Fruit fly (Drosophila melanogaster) whole organism, embryonic: Measurements from ENCODE around the gene Mst36Fb.

Experiments used
- CG10654 ChIP-seq: fragments of 200-800 bp; sonication (Bioruptor generic); optimal IDR thresholded peaks from 2 replicates; lab custom pipeline; 2016; ENCODE audit warnings: missing biosample characterization, missing genetic modification characterization
- CG11723 ChIP-seq: fragments of 200-800 bp; sonication (Bioruptor generic); optimal IDR thresholded peaks from 2 replicates; lab custom pipeline; 2017; ENCODE audit warnings: missing biosample characterization, mild to moderate bottlenecking, missing genetic modification characterization
- CG1647 ChIP-seq: fragments of 200-800 bp; sonication (Bioruptor generic); optimal IDR thresholded peaks from 3 replicates; lab custom pipeline; 2016; ENCODE audit warnings: missing biosample characterization, missing genetic modification characterization
- CG18476 ChIP-seq: fragments of 200-800 bp; sonication (Bioruptor generic); optimal IDR thresholded peaks from 2 replicates; lab custom pipeline; 2016; ENCODE audit warnings: missing biosample characterization, mild to moderate bottlenecking, missing genetic modification characterization
- CG18599 ChIP-seq: fragments of 200-800 bp; sonication (Bioruptor generic); optimal IDR thresholded peaks from 3 replicates; lab custom pipeline; 2017; ENCODE audit warnings: missing biosample characterization, missing genetic modification characterization, mild to moderate bottlenecking, moderate library complexity, missing genetic modification reagents
- CG31365 ChIP-seq: fragments of 200-800 bp; sonication (Bioruptor generic); optimal IDR thresholded peaks from 2 replicates; lab custom pipeline; 2018; ENCODE audit warnings: missing biosample characterization, mild to moderate bottlenecking, missing genetic modification characterization
- CG33213 ChIP-seq: fragments of 200-800 bp; sonication (Bioruptor generic); optimal IDR thresholded peaks from 3 replicates; lab custom pipeline; 2016; ENCODE audit warnings: missing biosample characterization, missing genetic modification characterization
- CG3407 ChIP-seq: fragments of 200-800 bp; sonication (Bioruptor generic); optimal IDR thresholded peaks from 2 replicates; lab custom pipeline; 2018; ENCODE audit warnings: missing biosample characterization, mild to moderate bottlenecking, missing genetic modification characterization
- CG3847 ChIP-seq: fragments of 200-800 bp; sonication (Bioruptor generic); IDR thresholded peaks from 2 replicates; pipeline ENCODE4 v1.3.6; 2022; ENCODE audit warnings: missing biosample characterization, missing genetic modification characterization
- CG4282 ChIP-seq: fragments of 200-800 bp; sonication (Bioruptor generic); optimal IDR thresholded peaks from 2 replicates; lab custom pipeline; 2016; ENCODE audit warnings: missing biosample characterization, missing genetic modification characterization
- CG6254 ChIP-seq: fragments of 200-800 bp; sonication (Bioruptor generic); optimal IDR thresholded peaks from 3 replicates; lab custom pipeline; 2017; ENCODE audit warnings: mild to moderate bottlenecking, missing biosample characterization, missing genetic modification reagents, missing genetic modification characterization
- CG6689 ChIP-seq: fragments of 200-800 bp; sonication (Bioruptor generic); IDR thresholded peaks from 2 replicates; pipeline ENCODE4 v1.3.6; 2022; ENCODE audit warnings: missing biosample characterization, missing genetic modification characterization
- CG7839 ChIP-seq: fragments of 200-800 bp; sonication (Bioruptor generic); optimal IDR thresholded peaks from 3 replicates; lab custom pipeline; 2018; ENCODE audit warnings: missing biosample characterization, mild to moderate bottlenecking, missing genetic modification characterization, moderate library complexity
- CG8478 ChIP-seq: fragments of >200 bp; optimal IDR thresholded peaks from 2 replicates; lab custom pipeline; 2018
- CG9215 ChIP-seq: fragments of 200-800 bp; sonication (Bioruptor generic); IDR thresholded peaks from 2 replicates; pipeline ENCODE4 v1.3.6; 2022; ENCODE audit warnings: missing biosample characterization, missing genetic modification characterization
- CG9797 ChIP-seq: fragments of 200-800 bp; sonication (Bioruptor generic); optimal IDR thresholded peaks from 3 replicates; lab custom pipeline; 2018; ENCODE audit warnings: missing biosample characterization, mild to moderate bottlenecking, missing genetic modification characterization
- Camta ChIP-seq: fragments of 200-800 bp; sonication (Bioruptor generic); optimal IDR thresholded peaks from 2 replicates; lab custom pipeline; 2016; ENCODE audit warnings: missing biosample characterization, missing genetic modification characterization
- Chrac-16 ChIP-seq: fragments of 200-800 bp; sonication (Bioruptor generic); optimal IDR thresholded peaks from 3 replicates; lab custom pipeline; 2016; ENCODE audit warnings: missing biosample characterization, missing genetic modification characterization
- CkIIα-i1 ChIP-seq: fragments of 200-800 bp; sonication (Bioruptor generic); IDR thresholded peaks from 2 replicates; pipeline ENCODE4 v1.3.6; 2022; ENCODE audit warnings: missing biosample characterization, missing genetic modification characterization
- Dll ChIP-seq: fragments of 200-800 bp; sonication (Bioruptor generic); IDR thresholded peaks from 4 replicates; pipeline ENCODE4 v1.3.6; 2022; ENCODE audit warnings: missing biosample characterization, missing genetic modification characterization; ENCODE audit not compliant: partially characterized antibody
- Doc2 ChIP-seq: fragments of 200-800 bp; sonication (Bioruptor generic); IDR thresholded peaks from 2 replicates; pipeline ENCODE4 v1.3.6; 2022; ENCODE audit warnings: missing biosample characterization, missing genetic modification characterization
- E2f1 ChIP-seq: fragments of 200-800 bp; sonication (Bioruptor generic); IDR thresholded peaks from 2 replicates; pipeline ENCODE4 v1.3.6; 2022; ENCODE audit warnings: missing biosample characterization, missing genetic modification characterization
- ERR ChIP-seq: fragments of 200-800 bp; sonication (Bioruptor generic); optimal IDR thresholded peaks from 2 replicates; lab custom pipeline; 2016; ENCODE audit warnings: missing biosample characterization, missing genetic modification characterization
- Ets97D ChIP-seq: fragments of 200-800 bp; sonication (Bioruptor generic); optimal IDR thresholded peaks from 3 replicates; lab custom pipeline; 2016; ENCODE audit warnings: missing biosample characterization, missing genetic modification characterization
- Fer1 ChIP-seq: fragments of 200-800 bp; sonication (Bioruptor generic); optimal IDR thresholded peaks from 2 replicates; lab custom pipeline; 2017; ENCODE audit warnings: missing biosample characterization, mild to moderate bottlenecking, missing genetic modification characterization
- Hand ChIP-seq: fragments of 200-800 bp; sonication (Bioruptor generic); optimal IDR thresholded peaks from 2 replicates; lab custom pipeline; 2017; ENCODE audit warnings: mild to moderate bottlenecking, missing biosample characterization, missing genetic modification reagents, missing genetic modification characterization
- HmgZ ChIP-seq: fragments of 200-800 bp; sonication (Bioruptor generic); optimal IDR thresholded peaks from 2 replicates; lab custom pipeline; 2018; ENCODE audit warnings: missing biosample characterization, mild to moderate bottlenecking, missing genetic modification characterization
- Hr39 ChIP-seq: fragments of >200 bp; optimal IDR thresholded peaks from 2 replicates; lab custom pipeline; 2017
- Mes4 ChIP-seq: fragments of 200-800 bp; sonication (Bioruptor generic); optimal IDR thresholded peaks from 2 replicates; lab custom pipeline; 2016; ENCODE audit warnings: missing biosample characterization, missing genetic modification characterization
- Mrtf ChIP-seq: fragments of 200-800 bp; sonication (Bioruptor generic); IDR thresholded peaks from 3 replicates; pipeline ENCODE4 v1.3.6; 2022; ENCODE audit warnings: missing biosample characterization, missing genetic modification characterization
- Optix ChIP-seq: fragments of 200-800 bp; sonication (Bioruptor generic); IDR thresholded peaks from 3 replicates; pipeline ENCODE4 v1.3.6; 2022; ENCODE audit warnings: missing biosample characterization, missing genetic modification characterization
- Scr ChIP-seq: fragments of 200-800 bp; sonication (Bioruptor generic); IDR thresholded peaks from 2 replicates; pipeline ENCODE4 v1.3.6; 2022; ENCODE audit warnings: missing biosample characterization, missing genetic modification characterization; ENCODE audit not compliant: partially characterized antibody
- Xbp1 ChIP-seq: fragments of 200-800 bp; sonication (Bioruptor generic); optimal IDR thresholded peaks from 3 replicates; lab custom pipeline; 2016; ENCODE audit warnings: missing biosample characterization, mild to moderate bottlenecking, missing genetic modification characterization
- br ChIP-seq: fragments of >200 bp; optimal IDR thresholded peaks from 2 replicates; lab custom pipeline; 2017
- cas ChIP-seq: fragments of 200-800 bp; sonication (Bioruptor generic); IDR thresholded peaks from 2 replicates; pipeline ENCODE4 v1.3.6; 2022; ENCODE audit warnings: missing biosample characterization, missing genetic modification characterization
- ci ChIP-seq: fragments of 200-800 bp; sonication (Bioruptor generic); IDR thresholded peaks from 3 replicates; pipeline ENCODE4 v1.3.6; 2022; ENCODE audit warnings: missing biosample characterization, missing genetic modification characterization
- dan ChIP-seq: fragments of 200-800 bp; sonication (Bioruptor generic); IDR thresholded peaks from 2 replicates; pipeline ENCODE4 v1.3.6; 2022; ENCODE audit warnings: missing biosample characterization, missing genetic modification characterization
- en ChIP-seq: fragments of 200-800 bp; sonication (Bioruptor generic); optimal IDR thresholded peaks from 2 replicates; lab custom pipeline; 2016; ENCODE audit warnings: missing biosample characterization, missing genetic modification characterization
- ewg ChIP-seq: fragments of 200-800 bp; sonication (Bioruptor generic); optimal IDR thresholded peaks from 3 replicates; lab custom pipeline; 2017; ENCODE audit warnings: mild to moderate bottlenecking, missing biosample characterization, missing genetic modification reagents, missing genetic modification characterization
- gsb-n ChIP-seq: fragments of 200-800 bp; sonication (Bioruptor generic); optimal IDR thresholded peaks from 3 replicates; lab custom pipeline; 2018; ENCODE audit warnings: missing biosample characterization, mild to moderate bottlenecking, missing genetic modification characterization
- lola ChIP-seq, 3 experiments: fragments of >200 bp in 2 of 3; fragments of 200-800 bp in 1 of 3; sonication (Bioruptor generic) in 1 of 3; optimal IDR thresholded peaks; 2 replicates each; lab custom pipeline; 2017 to 2019; ENCODE audit warnings: missing biosample characterization in 3 of 3, missing genetic modification characterization in 3 of 3, mild to moderate bottlenecking in 1 of 3, moderate library complexity in 1 of 3
- pzg ChIP-seq: fragments of 200-800 bp; sonication (Bioruptor generic); optimal IDR thresholded peaks from 3 replicates; lab custom pipeline; 2018; ENCODE audit warnings: missing biosample characterization, mild to moderate bottlenecking, missing genetic modification characterization, moderate library complexity
- stc ChIP-seq: fragments of 200-800 bp; sonication (Bioruptor generic); IDR thresholded peaks from 2 replicates; pipeline ENCODE4 v1.3.6; 2022; ENCODE audit warnings: missing biosample characterization, missing genetic modification characterization
- stwl ChIP-seq: fragments of 200-800 bp; sonication (Bioruptor generic); optimal IDR thresholded peaks from 3 replicates; lab custom pipeline; 2018; ENCODE audit warnings: missing biosample characterization, mild to moderate bottlenecking, missing genetic modification characterization, moderate library complexity
- toy ChIP-seq: fragments of 200-800 bp; sonication (Bioruptor generic); IDR thresholded peaks from 2 replicates; pipeline ENCODE4 v1.3.6; 2022; ENCODE audit warnings: missing biosample characterization, missing genetic modification characterization
- tx ChIP-seq: fragments of 200-800 bp; sonication (Bioruptor generic); optimal IDR thresholded peaks from 2 replicates; lab custom pipeline; 2016; ENCODE audit warnings: missing biosample characterization, missing genetic modification characterization
- vvl ChIP-seq: fragments of 200-800 bp; sonication (Bioruptor generic); IDR thresholded peaks from 2 replicates; pipeline ENCODE4 v1.3.6; 2022; ENCODE audit warnings: missing biosample characterization, missing genetic modification characterization
- wek ChIP-seq: fragments of 200-800 bp; sonication (Bioruptor generic); optimal IDR thresholded peaks from 3 replicates; lab custom pipeline; 2018; ENCODE audit warnings: missing biosample characterization, mild to moderate bottlenecking, missing genetic modification characterization, moderate library complexity
- zfh2 ChIP-seq: fragments of 200-800 bp; sonication (Bioruptor generic); optimal IDR thresholded peaks from 2 replicates; lab custom pipeline; 2016; ENCODE audit warnings: missing biosample characterization, missing genetic modification characterization

Mst36Fb gene

DNA sequence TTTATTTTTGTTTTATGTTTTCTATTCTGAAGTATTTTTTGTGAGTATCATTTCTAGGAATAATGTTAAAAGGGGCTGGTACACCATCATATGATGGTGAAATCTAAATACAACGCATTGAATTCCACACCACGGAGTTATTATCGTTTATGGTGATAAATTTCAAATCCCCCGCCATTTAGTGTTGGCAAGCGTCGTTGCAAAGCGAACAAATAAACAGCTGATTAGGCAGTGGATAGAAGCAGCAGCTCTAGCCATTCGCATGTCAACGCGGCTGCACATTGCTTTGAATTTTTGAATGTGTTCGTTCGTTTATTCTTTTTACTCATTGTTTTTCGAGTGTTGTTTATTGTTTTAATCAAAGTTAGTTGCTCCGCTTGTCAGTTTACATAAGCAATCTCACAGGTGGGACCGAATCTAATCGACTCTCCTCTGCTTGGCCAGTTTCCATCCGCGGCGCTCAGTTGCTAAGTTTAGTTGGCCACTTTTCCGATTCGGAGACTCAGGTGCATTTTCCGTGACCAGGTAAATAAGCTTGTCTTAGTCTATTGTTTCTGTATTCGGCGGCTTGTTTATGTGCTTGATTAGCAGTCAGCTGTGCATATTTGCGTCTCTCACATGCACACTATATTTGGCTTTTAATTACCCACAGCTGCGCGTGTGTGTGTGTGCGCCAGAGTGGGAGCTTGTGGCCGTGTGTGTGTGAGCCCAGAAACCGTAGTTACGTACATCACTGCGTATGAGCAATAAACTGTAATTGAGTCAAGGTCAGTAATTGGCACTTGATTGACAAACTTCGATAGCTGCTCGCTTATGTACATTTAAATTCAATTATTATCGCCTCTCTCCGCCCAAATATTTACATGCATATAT lies 2.3 kb upstream of the Mst36Fb start, which contains the start of the genes Mst36Fa and CG31751 (continued):
- TF ChIP-seq Mes4, result peak; percentile 80
- TF ChIP-seq Ets97D, result peak; percentile 42
- TF ChIP-seq cas, result no peak
- no peak for TF ChIP-seq br (lab: Kevin White, UChicago)
- peak; percentile 88 for TF ChIP-seq wek (GFP tag; lab: Kevin White, UChicago)
- no peak for TF ChIP-seq Hr39 (lab: Kevin White, UChicago)
- TF ChIP-seq Camta (GFP tag; lab: Kevin White, UChicago), result peak; percentile 84
- TF ChIP-seq CG1647 (GFP tag; lab: Kevin White, UChicago), result peak; percentile 53
- TF ChIP-seq CG4282 (GFP tag; lab: Kevin White, UChicago), result peak; percentile 71
- peak; percentile 29; the same call in 1 of the 3 replicates for TF ChIP-seq Mrtf
- peak; percentile 28; the same call in 1 of the 2 replicates for TF ChIP-seq CG3847 (GFP tag; lab: Robert Waterston, UW)
- TF ChIP-seq CkIIα-i1 (GFP tag; lab: Robert Waterston, UW), result peak; percentile 49; the same call in 1 of the 2 replicates
- peak; percentile 31 for TF ChIP-seq zfh2
- peak; percentile 78 for TF ChIP-seq tx (GFP tag; lab: Kevin White, UChicago)
- peak; percentile 75 for TF ChIP-seq CG10654 (GFP tag; lab: Kevin White, UChicago)
- TF ChIP-seq Scr (GFP tag; lab: Robert Waterston, UW), result no peak
- no peak for TF ChIP-seq CG8478 (lab: Kevin White, UChicago)
- peak; percentile 20; the same call in 1 of the 2 replicates for TF ChIP-seq CG9215
- TF ChIP-seq CG33213 (GFP tag; lab: Kevin White, UChicago), result peak; percentile 53
- TF ChIP-seq CG6689 (GFP tag; lab: Robert Waterston, UW), result peak; percentile 40; the same call in 1 of the 2 replicates
- peak; percentile 45 for TF ChIP-seq CG7839
- TF ChIP-seq gsb-n (tag; lab: Kevin White, UChicago), result no peak
- peak; percentile 68 for TF ChIP-seq HmgZ (tag; lab: Kevin White, UChicago)
- peak; percentile 27 for TF ChIP-seq Xbp1 (GFP tag; lab: Kevin White, UChicago)
- TF ChIP-seq Hand (GFP tag; lab: Kevin White, UChicago), result peak; percentile 61
- peak; percentile 46; the same call in 1 of the 2 replicates for TF ChIP-seq vvl (GFP tag; lab: Robert Waterston, UW)
- peak; percentile 70 for TF ChIP-seq stc (GFP tag; lab: Robert Waterston, UW)
- peak; percentile 75 for TF ChIP-seq CG31365 (tag; lab: Kevin White, UChicago)
- TF ChIP-seq toy, result 0 out of 2 replicates have a peak, but pooled peaks have one; percentile 33
- peak; percentile 92 for TF ChIP-seq Fer1 (GFP tag; lab: Kevin White, UChicago)
- peak; percentile 33 for TF ChIP-seq CG9797 (GFP tag; lab: Kevin White, UChicago)
- TF ChIP-seq dan (GFP tag; lab: Robert Waterston, UW), result no peak
- peak; percentile 55 for TF ChIP-seq CG18476 (GFP tag; lab: Kevin White, UChicago)
- TF ChIP-seq en (GFP tag; lab: Kevin White, UChicago), result peak; percentile 45
- TF ChIP-seq Optix (GFP tag; lab: Robert Waterston, UW), result no peak; the same call in 2 of the 3 replicates
- TF ChIP-seq Chrac-16 (GFP tag; lab: Kevin White, UChicago), result no peak
- peak; percentile 86 for TF ChIP-seq CG11723 (GFP tag; lab: Kevin White, UChicago)
- TF ChIP-seq ERR (GFP tag; lab: Kevin White, UChicago), result peak; percentile 55
- TF ChIP-seq pzg, result peak; percentile 88
- peak; percentile 83 for TF ChIP-seq ci (GFP tag; lab: Robert Waterston, UW)
- peak; percentile 72 for TF ChIP-seq stwl
- peak; percentile 92 for TF ChIP-seq CG3407 (GFP tag; lab: Kevin White, UChicago)
- 0 out of 2 replicates have a peak, but pooled peaks have one; percentile 42 for TF ChIP-seq E2f1 (GFP tag; lab: Robert Waterston, UW)
- TF ChIP-seq ewg (GFP tag; lab: Kevin White, UChicago), result peak; percentile 64
- TF ChIP-seq lola (GFP tag; optimal IDR thresholded peaks at IDR 0.05; lab: Kevin White, UChicago), result peak in 1 of 3 experiments; percentile 34
- no peak for TF ChIP-seq Doc2 (GFP tag; lab: Robert Waterston, UW)
- peak; percentile 55 for TF ChIP-seq CG6254 (GFP tag; lab: Kevin White, UChicago)
- peak; percentile 91 for TF ChIP-seq CG18599 (GFP tag; lab: Kevin White, UChicago)
- peak; percentile 45; the same call in 1 of the 4 replicates for TF ChIP-seq Dll (GFP tag; lab: Robert Waterston, UW)
